Worm (Caenorhabditis elegans) whole organism, L4 larva: Measurements from ENCODE around the gene Y54G2A.38.

Experiments
- dmd-9 ChIP-seq: fragments of 200-800 bp; sonication (Bioruptor generic); IDR thresholded peaks from 2 replicates; pipeline ENCODE4 v1.3.6; 2022; ENCODE audit warnings: missing genetic modification reagents, missing genetic modification characterization, missing compliant biosample characterization
- duxl-1 ChIP-seq: sonication (generic microtip); optimal IDR thresholded peaks from 2 replicates; lab custom pipeline; 2016; ENCODE audit warnings: mild to moderate bottlenecking, missing genetic modification characterization, moderate library complexity, missing compliant biosample characterization; ENCODE audit not compliant: poor library complexity
- lir-3 ChIP-seq: sonication (generic microtip); optimal IDR thresholded peaks from 2 replicates; lab custom pipeline; 2016; ENCODE audit warnings: mild to moderate bottlenecking, missing genetic modification characterization, missing compliant biosample characterization
- madf-5 ChIP-seq, 2 experiments: fragments of 200-800 bp; sonication (Bioruptor generic); IDR thresholded peaks; 2 replicates each; pipeline ENCODE4 v1.3.6; 2022; ENCODE audit warnings: missing compliant biosample characterization in 2 of 2, missing genetic modification characterization in 2 of 2
- nhr-25 ChIP-seq: sonication (generic microtip); optimal IDR thresholded peaks from 2 replicates; lab custom pipeline; 2017; ENCODE audit warnings: missing genetic modification characterization, mild to moderate bottlenecking, missing compliant biosample characterization, antibody characterized with exemption, moderate library complexity, borderline replicate concordance; ENCODE audit not compliant: insufficient read depth
- snpc-4 ChIP-seq: fragments of 150-350 bp; optimal IDR thresholded peaks from 2 replicates; lab custom pipeline; 2014; ENCODE audit warnings: missing biosample characterization, missing genetic modification characterization
- unc-130 ChIP-seq: sonication (generic microtip); optimal IDR thresholded peaks from 2 replicates; lab custom pipeline; 2016; ENCODE audit warnings: missing genetic modification reagents, missing genetic modification characterization, missing compliant biosample characterization

DNA sequence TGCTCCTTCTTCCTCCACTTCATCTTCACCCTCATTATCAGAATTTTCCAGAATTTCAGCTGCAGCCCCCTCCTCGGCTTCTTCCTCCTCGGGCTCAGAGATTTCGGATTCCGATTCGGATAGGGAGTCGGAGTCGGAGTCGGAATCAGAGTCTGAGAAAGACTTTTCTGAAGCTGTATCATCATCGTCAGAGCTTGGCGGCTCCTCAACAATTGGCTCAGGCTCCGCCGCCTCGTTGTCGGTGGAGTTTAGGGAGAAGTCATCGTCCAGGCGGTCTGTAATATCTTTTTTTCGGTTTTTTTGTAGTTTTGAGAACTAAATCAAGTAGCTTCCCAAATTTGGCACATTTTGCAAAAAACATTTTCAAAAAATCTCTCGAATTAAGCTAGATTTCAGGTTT, 11.6 kb downstream of the Y54G2A.38 start:
- TF ChIP-seq dmd-9 (GFP tag; lab: Robert Waterston, UW) (no peak), duxl-1 (tag; lab: Kevin White, UChicago) (no peak), snpc-4 (tag; lab: Kevin White, UChicago) (no peak), nhr-25 (tag; lab: Kevin White, UChicago) (no peak), lir-3 (tag; lab: Kevin White, UChicago) (no peak), unc-130 (no peak), madf-5 (GFP tag; IDR thresholded peaks at IDR 0.05; lab: Robert Waterston, UW) (no peak)
